Worm (Caenorhabditis elegans): ENCODE results near the gene ell-1.

- TF ChIP-seq aly-1 (tag; optimal IDR thresholded peaks at IDR 0.05) (no peak), ama-1 (optimal IDR thresholded peaks at IDR 0.05) (no peak), tbx-11 (GFP tag; IDR thresholded peaks at IDR 0.05) (0 out of 2 replicates have a peak, but pooled peaks have one; percentile 33), ceh-13 (GFP tag; optimal IDR thresholded peaks at IDR 0.05) (no peak), hnd-1 (tag; optimal IDR thresholded peaks at IDR 0.05) (no peak), hmg-4 (GFP tag; optimal IDR thresholded peaks at IDR 0.05) (no peak), sea-1 (GFP tag; conservative IDR thresholded peaks at IDR 0.05) (no peak)
These were observed 11.9 kb downstream of the ell-1 start for ce11 chrIV:4406054-4406539.

All from whole organism, early embryonic.